Worm (Caenorhabditis elegans) whole organism, L4 larva: Measurements from ENCODE around the gene ssp-36.

Experiments
- D1046.2 ChIP-seq: fragments of 200-800 bp; sonication (Bioruptor generic); IDR thresholded peaks from 2 replicates; pipeline ENCODE4 v1.3.6; 2022; ENCODE audit warnings: missing genetic modification characterization, missing compliant biosample characterization
- F37D6.2 ChIP-seq: sonication (generic microtip); optimal IDR thresholded peaks from 2 replicates; lab custom pipeline; 2016; ENCODE audit warnings: mild to moderate bottlenecking, missing genetic modification characterization, missing compliant biosample characterization
- F44E2.7 ChIP-seq: fragments of 200-800 bp; sonication (Bioruptor generic); IDR thresholded peaks from 2 replicates; pipeline ENCODE4 v2.1.2; 2022; ENCODE audit warnings: missing genetic modification characterization, missing compliant biosample characterization
- aha-1 ChIP-seq: fragments of 150-350 bp; peaks from one replicate; lab custom pipeline; 2014; ENCODE audit warnings: missing biosample characterization, missing genetic modification characterization
- aly-2 ChIP-seq: sonication (generic microtip); optimal IDR thresholded peaks from 2 replicates; lab custom pipeline; 2018; ENCODE audit warnings: missing biosample characterization, missing genetic modification characterization
- arid-1 ChIP-seq: fragments of 200-800 bp; sonication (Bioruptor generic); conservative IDR thresholded peaks from 2 replicates; pipeline ENCODE4 v1.3.6; 2022; ENCODE audit warnings: missing genetic modification reagents, missing genetic modification characterization, missing compliant biosample characterization
- ceh-28 ChIP-seq: fragments of 150-350 bp; optimal IDR thresholded peaks from 2 replicates; lab custom pipeline; 2014; ENCODE audit warnings: missing biosample characterization, missing genetic modification reagents, missing genetic modification characterization
- ceh-32 ChIP-seq: sonication (generic microtip); optimal IDR thresholded peaks from 2 replicates; lab custom pipeline; 2016; ENCODE audit warnings: mild to moderate bottlenecking, missing genetic modification characterization, missing compliant biosample characterization; ENCODE audit not compliant: poor library complexity
- ceh-44 ChIP-seq: fragments of 200-800 bp; sonication (Bioruptor generic); IDR thresholded peaks from 2 replicates; pipeline ENCODE4 v1.3.6; 2022; ENCODE audit warnings: missing genetic modification reagents, missing genetic modification characterization, missing compliant biosample characterization
- cey-2 ChIP-seq: sonication (generic microtip); optimal IDR thresholded peaks from 3 replicates; lab custom pipeline; 2017; ENCODE audit warnings: missing genetic modification characterization, mild to moderate bottlenecking, missing compliant biosample characterization, antibody characterized with exemption, borderline replicate concordance; ENCODE audit not compliant: insufficient read depth
- daf-16 ChIP-seq, 3 experiments: sonication (generic microtip); optimal IDR thresholded peaks; 2 replicates each; lab custom pipeline; 2016 to 2017; ENCODE audit warnings: missing genetic modification characterization in 3 of 3, missing genetic modification reagents in 3 of 3, mild to moderate bottlenecking in 2 of 3, missing compliant biosample characterization in 2 of 3, missing biosample characterization in 1 of 3, moderate library complexity in 1 of 3
- daf-19 ChIP-seq: fragments of 200-800 bp; sonication (Bioruptor generic); conservative IDR thresholded peaks from 2 replicates; pipeline ENCODE4 v1.3.6; 2022; ENCODE audit warnings: missing genetic modification characterization, missing compliant biosample characterization
- dmd-6 ChIP-seq: fragments of 200-800 bp; sonication (Bioruptor generic); IDR thresholded peaks from 2 replicates; pipeline ENCODE4 v1.3.6; 2022; ENCODE audit warnings: missing genetic modification reagents, missing genetic modification characterization, missing compliant biosample characterization
- dmd-9 ChIP-seq: fragments of 200-800 bp; sonication (Bioruptor generic); IDR thresholded peaks from 2 replicates; pipeline ENCODE4 v1.3.6; 2022; ENCODE audit warnings: missing genetic modification reagents, missing genetic modification characterization, missing compliant biosample characterization
- dve-1 ChIP-seq: sonication (generic microtip); optimal IDR thresholded peaks from 2 replicates; lab custom pipeline; 2017; ENCODE audit warnings: antibody characterized with exemption, mild to moderate bottlenecking, missing genetic modification characterization, missing compliant biosample characterization; ENCODE audit not compliant: insufficient read depth
- egl-27 ChIP-seq: sonication (generic microtip); optimal IDR thresholded peaks from 3 replicates; lab custom pipeline; 2017; ENCODE audit warnings: missing biosample characterization, missing genetic modification reagents, missing genetic modification characterization
- fkh-10 ChIP-seq: fragments of 150-350 bp; optimal IDR thresholded peaks from 2 replicates; lab custom pipeline; 2014; ENCODE audit warnings: missing biosample characterization, missing genetic modification reagents, missing genetic modification characterization
- hif-1 ChIP-seq, 2 experiments: sonication (generic microtip); optimal IDR thresholded peaks; 2 replicates each; lab custom pipeline; 2016 to 2017; ENCODE audit warnings: missing compliant biosample characterization in 2 of 2, missing genetic modification characterization in 2 of 2, missing genetic modification reagents in 2 of 2, missing genotype in 2 of 2, mild to moderate bottlenecking in 1 of 2
- hlh-11 ChIP-seq: fragments of 200-800 bp; sonication (Bioruptor generic); optimal IDR thresholded peaks from 2 replicates; lab custom pipeline; 2018; ENCODE audit warnings: mild to moderate bottlenecking, missing genetic modification characterization, missing compliant biosample characterization
- hlh-30 ChIP-seq: sonication (generic microtip); optimal IDR thresholded peaks from 2 replicates; lab custom pipeline; 2017; ENCODE audit warnings: antibody characterized with exemption, mild to moderate bottlenecking, missing genetic modification characterization, missing compliant biosample characterization; ENCODE audit not compliant: insufficient read depth
- lin-38 ChIP-seq: fragments of 200-800 bp; sonication (Bioruptor generic); IDR thresholded peaks from 2 replicates; pipeline ENCODE4 v1.3.6; 2022; ENCODE audit warnings: missing genetic modification reagents, missing genetic modification characterization, missing compliant biosample characterization
- lsy-2 ChIP-seq, 2 experiments: fragments of 150-350 bp in 1 of 2; sonication (generic microtip) in 1 of 2; optimal IDR thresholded peaks; 2 replicates each; lab custom pipeline; 2014 to 2017; ENCODE audit warnings: missing biosample characterization in 2 of 2, missing genetic modification characterization in 2 of 2
- madf-9 ChIP-seq: fragments of 200-800 bp; sonication (Bioruptor generic); conservative IDR thresholded peaks from 2 replicates; pipeline ENCODE4 v1.3.6; 2022; ENCODE audit warnings: missing genetic modification reagents, missing genetic modification characterization, missing compliant biosample characterization
- mdl-1 ChIP-seq, 2 experiments: fragments of 150-350 bp in 1 of 2; sonication (generic microtip) in 1 of 2; optimal IDR thresholded peaks; 2 replicates each; lab custom pipeline; 2014 to 2017; ENCODE audit warnings: missing biosample characterization in 2 of 2, missing genetic modification characterization in 2 of 2
- mdt-29 ChIP-seq: fragments of 200-800 bp; sonication (Bioruptor generic); IDR thresholded peaks from 2 replicates; pipeline ENCODE4 v1.3.6; 2022; ENCODE audit warnings: missing genetic modification reagents, missing genetic modification characterization, missing compliant biosample characterization
- mep-1 ChIP-seq: fragments of 150-350 bp; sonication (generic microtip); optimal IDR thresholded peaks from 3 replicates; lab custom pipeline; 2014; ENCODE audit warnings: missing biosample characterization, missing genetic modification characterization
- mes-2 ChIP-seq: sonication (generic microtip); optimal IDR thresholded peaks from 2 replicates; lab custom pipeline; 2016; ENCODE audit warnings: missing genotype, mild to moderate bottlenecking, missing genetic modification characterization, missing compliant biosample characterization; ENCODE audit not compliant: poor library complexity, severe bottlenecking
- mxl-3 ChIP-seq: fragments of 200-800 bp; sonication (Bioruptor generic); optimal IDR thresholded peaks from 2 replicates; lab custom pipeline; 2018; ENCODE audit warnings: mild to moderate bottlenecking, missing genetic modification characterization, missing compliant biosample characterization
- nhr-102 ChIP-seq: sonication (generic microtip); optimal IDR thresholded peaks from 2 replicates; lab custom pipeline; 2016; ENCODE audit warnings: mild to moderate bottlenecking, missing genetic modification characterization, moderate library complexity, missing compliant biosample characterization
- nhr-111 ChIP-seq: fragments of 200-800 bp; sonication (Bioruptor generic); optimal IDR thresholded peaks from 2 replicates; lab custom pipeline; 2018; ENCODE audit warnings: mild to moderate bottlenecking, missing genetic modification characterization, missing compliant biosample characterization
- nhr-237 ChIP-seq: sonication (generic microtip); optimal IDR thresholded peaks from 2 replicates; lab custom pipeline; 2017; ENCODE audit warnings: missing biosample characterization, missing genetic modification characterization
- nhr-25 ChIP-seq: sonication (generic microtip); optimal IDR thresholded peaks from 2 replicates; lab custom pipeline; 2017; ENCODE audit warnings: missing genetic modification characterization, mild to moderate bottlenecking, missing compliant biosample characterization, antibody characterized with exemption, moderate library complexity, borderline replicate concordance; ENCODE audit not compliant: insufficient read depth
- nhr-28 ChIP-seq: fragments of 150-350 bp; optimal IDR thresholded peaks from 2 replicates; lab custom pipeline; 2014; ENCODE audit warnings: missing biosample characterization, missing genetic modification characterization
- nhr-48 ChIP-seq: sonication (generic microtip); optimal IDR thresholded peaks from 2 replicates; lab custom pipeline; 2016; ENCODE audit warnings: mild to moderate bottlenecking, missing genetic modification characterization, missing compliant biosample characterization
- nhr-76 ChIP-seq: fragments of 150-350 bp; optimal IDR thresholded peaks from 2 replicates; lab custom pipeline; 2014; ENCODE audit warnings: missing biosample characterization, missing genetic modification characterization
- php-3 ChIP-seq: fragments of 200-800 bp; sonication (Bioruptor generic); IDR thresholded peaks from 2 replicates; pipeline ENCODE4 v1.3.6; 2022; ENCODE audit warnings: missing genetic modification reagents, missing genetic modification characterization, missing compliant biosample characterization
- pqm-1 ChIP-seq: sonication (generic microtip); optimal IDR thresholded peaks from 2 replicates; lab custom pipeline; 2017; ENCODE audit warnings: missing biosample characterization, missing genetic modification characterization
- rbr-2 ChIP-seq: sonication (generic microtip); optimal IDR thresholded peaks from 2 replicates; lab custom pipeline; 2016; ENCODE audit warnings: missing genotype, missing genetic modification characterization, missing compliant biosample characterization
- sdz-12 ChIP-seq: fragments of 200-800 bp; sonication (Bioruptor generic); optimal IDR thresholded peaks from 2 replicates; lab custom pipeline; 2018; ENCODE audit warnings: mild to moderate bottlenecking, missing genetic modification characterization, missing compliant biosample characterization
- set-16 ChIP-seq: fragments of 200-800 bp; sonication (Bioruptor generic); IDR thresholded peaks from 2 replicates; pipeline ENCODE4 v1.3.6; 2022; ENCODE audit warnings: missing genetic modification reagents, missing genetic modification characterization, missing compliant biosample characterization
- snpc-4 ChIP-seq: fragments of 150-350 bp; optimal IDR thresholded peaks from 2 replicates; lab custom pipeline; 2014; ENCODE audit warnings: missing biosample characterization, missing genetic modification characterization
- spr-3 ChIP-seq: fragments of 200-800 bp; sonication (Bioruptor generic); optimal IDR thresholded peaks from 2 replicates; lab custom pipeline; 2018; ENCODE audit warnings: mild to moderate bottlenecking, missing genetic modification characterization, missing compliant biosample characterization
- tra-1 ChIP-seq: fragments of 200-800 bp; sonication (Bioruptor generic); IDR thresholded peaks from 2 replicates; pipeline ENCODE4 v1.3.6; 2022; ENCODE audit warnings: missing genetic modification reagents, missing genetic modification characterization, missing compliant biosample characterization
- unc-130 ChIP-seq: sonication (generic microtip); optimal IDR thresholded peaks from 2 replicates; lab custom pipeline; 2016; ENCODE audit warnings: missing genetic modification reagents, missing genetic modification characterization, missing compliant biosample characterization
- unc-39 ChIP-seq: sonication (generic microtip); optimal IDR thresholded peaks from 2 replicates; lab custom pipeline; 2017; ENCODE audit warnings: missing biosample characterization, missing genetic modification characterization
- vab-7 ChIP-seq: fragments of 200-800 bp; sonication (Bioruptor generic); IDR thresholded peaks from 2 replicates; pipeline ENCODE4 v1.3.6; 2022; ENCODE audit warnings: missing genetic modification reagents, missing genetic modification characterization, missing compliant biosample characterization
- zip-11 ChIP-seq: fragments of 200-800 bp; sonication (Bioruptor generic); IDR thresholded peaks from 2 replicates; pipeline ENCODE4 v1.3.6; 2022; ENCODE audit warnings: missing genetic modification characterization, missing compliant biosample characterization
- zip-2 ChIP-seq: fragments of 150-350 bp; optimal IDR thresholded peaks from 2 replicates; lab custom pipeline; 2014; ENCODE audit warnings: missing biosample characterization, missing genetic modification characterization

Gene ssp-36

DNA sequence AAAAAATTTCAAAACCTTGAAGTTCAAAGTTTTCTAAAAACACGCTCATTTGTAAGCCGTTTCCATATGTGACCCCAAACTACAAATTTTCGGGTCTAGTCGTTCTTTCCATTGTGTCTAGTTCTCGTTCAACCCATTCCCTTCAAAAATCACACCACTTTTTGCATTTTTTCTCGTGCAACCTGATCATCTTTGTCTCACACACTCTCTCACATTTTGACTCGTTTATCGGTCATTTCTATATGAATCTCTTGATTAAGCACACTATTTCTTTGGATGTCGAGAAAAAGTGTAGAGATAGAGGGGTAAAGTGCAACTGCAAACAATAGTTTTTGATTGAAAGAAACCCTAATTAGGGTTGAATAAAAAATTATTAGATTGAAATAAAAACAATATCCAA, 37.4 kb upstream of the ssp-36 start (continued):
- TF ChIP-seq unc-130 (GFP tag; lab: Kevin White, UChicago) = no peak
- TF ChIP-seq F44E2.7 (GFP tag; lab: Robert Waterston, UW) = no peak

ce11 chrIV:9802711-9803110, 36.6 kb upstream of the ssp-36 start, which contains the start of gene fat-3:
Gene fat-3, plus strand, starts transcription at chrIV:9803023.
- TF ChIP-seq ceh-44 (no peak), unc-39 (tag; lab: Kevin White, UChicago) (no peak), dmd-6 (GFP tag; lab: Robert Waterston, UW) (peak; percentile 62), aly-2 (tag; lab: Kevin White, UChicago) (no peak), php-3 (GFP tag; lab: Robert Waterston, UW) (peak; percentile 82), snpc-4 (tag; lab: Kevin White, UChicago) (no peak), vab-7 (GFP tag; lab: Robert Waterston, UW) (no peak), daf-16 (GFP tag; optimal IDR thresholded peaks at IDR 0.05; lab: Kevin White, UChicago) (no peak), daf-16 (tag; optimal IDR thresholded peaks at IDR 0.05; lab: Kevin White, UChicago) (peak; percentile 68), set-16 (no peak), egl-27 (tag; lab: Kevin White, UChicago) (no peak), mdl-1 (tag; optimal IDR thresholded peaks at IDR 0.05; lab: Kevin White, UChicago) (no peak), cey-2 (no peak), mes-2 (tag; lab: Kevin White, UChicago) (peak; percentile 17), hlh-11 (tag; lab: Kevin White, UChicago) (peak; percentile 60), dve-1 (peak; percentile 79), nhr-28 (tag; lab: Kevin White, UChicago) (peak; percentile 61), ceh-28 (tag; lab: Kevin White, UChicago) (no peak), hlh-30 (tag; lab: Kevin White, UChicago) (peak; percentile 49), F37D6.2 (tag; lab: Kevin White, UChicago) (no peak), D1046.2 (GFP tag; lab: Robert Waterston, UW) (no peak), mep-1 (tag; lab: Kevin White, UChicago) (peak; percentile 41), nhr-111 (GFP tag; lab: Kevin White, UChicago) (no peak), tra-1 (0 out of 2 replicates have a peak, but pooled peaks have one; percentile 12), dmd-9 (GFP tag; lab: Robert Waterston, UW) (no peak), daf-19 (GFP tag; lab: Robert Waterston, UW) (no peak), spr-3 (GFP tag; lab: Kevin White, UChicago) (no peak), nhr-102 (tag; lab: Kevin White, UChicago) (no peak), nhr-76 (tag; lab: Kevin White, UChicago) (no peak), lsy-2 (tag; optimal IDR thresholded peaks at IDR 0.05; lab: Kevin White, UChicago) (peak in 1 of 2 experiments; percentile 36), mxl-3 (GFP tag; lab: Kevin White, UChicago) (no peak), pqm-1 (peak; percentile 31), nhr-25 (tag; lab: Kevin White, UChicago) (no peak), mdt-29 (0 out of 2 replicates have a peak, but pooled peaks have one; percentile 10), nhr-48 (peak; percentile 4), fkh-10 (GFP tag; lab: Kevin White, UChicago) (no peak), rbr-2 (no peak)

ce11 chrIV:9801418-9801817, 35.3 kb upstream of the ssp-36 start:
- TF ChIP-seq mes-2 (tag; lab: Kevin White, UChicago) (peak; percentile 26), ceh-32 (tag; lab: Kevin White, UChicago) (no peak), zip-2 (no peak), nhr-237 (tag; lab: Kevin White, UChicago) (no peak), aha-1 (tag; lab: Kevin White, UChicago) (peak; percentile 83), egl-27 (tag; lab: Kevin White, UChicago) (no peak), nhr-48 (peak; percentile 78), lin-38 (GFP tag; lab: Robert Waterston, UW) (no peak), nhr-28 (tag; lab: Kevin White, UChicago) (peak; percentile 98), sdz-12 (GFP tag; lab: Kevin White, UChicago) (no peak), php-3 (GFP tag; lab: Robert Waterston, UW) (peak; percentile 99), hif-1 (tag; optimal IDR thresholded peaks at IDR 0.05; lab: Kevin White, UChicago) (peak; percentile 24 to 79), madf-9 (no peak), arid-1 (GFP tag; lab: Robert Waterston, UW) (no peak), zip-11 (GFP tag; lab: Robert Waterston, UW) (no peak)
